Worm (Caenorhabditis elegans) whole organism, mixed stage, embryonic: ENCODE data around the gene nhr-66.
A peak's percentile ranks its signal among the peaks of the same experiment; 100 is the strongest.

Source experiments
- M03D4.4 ChIP-seq: sonication (generic microtip); optimal IDR thresholded peaks from 2 replicates; lab custom pipeline; 2017; ENCODE audit warnings: mild to moderate bottlenecking, missing genetic modification characterization, missing compliant biosample characterization
- bed-3 ChIP-seq: fragments of 200-800 bp; sonication (Bioruptor generic); optimal IDR thresholded peaks from 3 replicates; lab custom pipeline; 2018; ENCODE audit warnings: mild to moderate bottlenecking, missing genetic modification characterization, moderate library complexity, missing compliant biosample characterization
- blmp-1 ChIP-seq: fragments of 150-350 bp; optimal IDR thresholded peaks from 2 replicates; lab custom pipeline; 2014; ENCODE audit warnings: missing biosample characterization, missing genetic modification characterization
- ceh-83 ChIP-seq: fragments of 200-800 bp; sonication (Bioruptor generic); optimal IDR thresholded peaks from 2 replicates; lab custom pipeline; 2018; ENCODE audit warnings: mild to moderate bottlenecking, missing genetic modification characterization, missing compliant biosample characterization
- ces-1 ChIP-seq: fragments of 150-350 bp; optimal IDR thresholded peaks from 2 replicates; lab custom pipeline; 2014; ENCODE audit warnings: missing biosample characterization, missing genetic modification reagents, missing genetic modification characterization
- cnd-1 ChIP-seq: fragments of 200-800 bp; sonication (Bioruptor generic); optimal IDR thresholded peaks from 2 replicates; lab custom pipeline; 2018; ENCODE audit warnings: mild to moderate bottlenecking, missing genetic modification characterization, missing compliant biosample characterization
- elt-1 ChIP-seq: sonication (generic microtip); optimal IDR thresholded peaks from 2 replicates; lab custom pipeline; 2017; ENCODE audit warnings: missing genetic modification characterization, mild to moderate bottlenecking, missing compliant biosample characterization, antibody characterized with exemption, moderate library complexity, borderline replicate concordance; ENCODE audit not compliant: insufficient read depth
- elt-3 ChIP-seq: fragments of 150-350 bp; optimal IDR thresholded peaks from 2 replicates; lab custom pipeline; 2014; ENCODE audit warnings: missing biosample characterization, missing genetic modification characterization
- flh-1 ChIP-seq: fragments of 200-800 bp; sonication (Bioruptor generic); optimal IDR thresholded peaks from 2 replicates; lab custom pipeline; 2018; ENCODE audit warnings: mild to moderate bottlenecking, missing genetic modification characterization, moderate library complexity, missing compliant biosample characterization
- ham-2 ChIP-seq: fragments of 200-800 bp; sonication (Bioruptor generic); optimal IDR thresholded peaks from 2 replicates; lab custom pipeline; 2018; ENCODE audit warnings: mild to moderate bottlenecking, missing genetic modification characterization, missing compliant biosample characterization
- hlh-1 ChIP-seq: fragments of 150-350 bp; optimal IDR thresholded peaks from 2 replicates; lab custom pipeline; 2014; ENCODE audit warnings: missing biosample characterization, missing genetic modification reagents, missing genetic modification characterization
- lin-13 ChIP-seq: fragments of 150-350 bp; optimal IDR thresholded peaks from 2 replicates; lab custom pipeline; 2014; ENCODE audit warnings: missing biosample characterization, missing genetic modification characterization
- lin-32 ChIP-seq: fragments of 200-800 bp; sonication (Bioruptor generic); optimal IDR thresholded peaks from 2 replicates; lab custom pipeline; 2018; ENCODE audit warnings: mild to moderate bottlenecking, missing genetic modification characterization, missing compliant biosample characterization
- lsy-2 ChIP-seq: fragments of 150-350 bp; optimal IDR thresholded peaks from 2 replicates; lab custom pipeline; 2014; ENCODE audit warnings: missing biosample characterization, missing genetic modification characterization
- mep-1 ChIP-seq: fragments of 150-350 bp; optimal IDR thresholded peaks from 2 replicates; lab custom pipeline; 2017; ENCODE audit warnings: missing biosample characterization, missing genetic modification reagents, missing genetic modification characterization, inconsistent platforms
- mls-2 ChIP-seq: sonication (generic microtip); optimal IDR thresholded peaks from 2 replicates; lab custom pipeline; 2016; ENCODE audit warnings: mild to moderate bottlenecking, missing genetic modification characterization, moderate library complexity, missing compliant biosample characterization
- nhr-12 ChIP-seq: fragments of 150-350 bp; optimal IDR thresholded peaks from 2 replicates; lab custom pipeline; 2014; ENCODE audit warnings: missing biosample characterization, missing genetic modification characterization
- nhr-237 ChIP-seq: fragments of 150-350 bp; optimal IDR thresholded peaks from 2 replicates; lab custom pipeline; 2014; ENCODE audit warnings: missing biosample characterization, missing genetic modification characterization
- nhr-28 ChIP-seq: fragments of 150-350 bp; optimal IDR thresholded peaks from 2 replicates; lab custom pipeline; 2014; ENCODE audit warnings: missing biosample characterization, missing genetic modification characterization
- pha-4 ChIP-seq: fragments of 150-350 bp; optimal IDR thresholded peaks from 2 replicates; lab custom pipeline; 2018; ENCODE audit warnings: missing biosample characterization, missing genetic modification reagents, missing genetic modification characterization
- sem-2 ChIP-seq: fragments of 200-800 bp; sonication (Bioruptor generic); optimal IDR thresholded peaks from 2 replicates; lab custom pipeline; 2018; ENCODE audit warnings: mild to moderate bottlenecking, missing genetic modification characterization, missing compliant biosample characterization
- sptf-1 ChIP-seq: sonication (generic microtip); optimal IDR thresholded peaks from 2 replicates; lab custom pipeline; 2017; ENCODE audit warnings: mild to moderate bottlenecking, missing genetic modification characterization, moderate library complexity, missing compliant biosample characterization
- unc-120 ChIP-seq: sonication (generic microtip); optimal IDR thresholded peaks from 2 replicates; lab custom pipeline; 2017; ENCODE audit warnings: missing genetic modification characterization, missing compliant biosample characterization; ENCODE audit not compliant: poor library complexity, severe bottlenecking
- unc-62 ChIP-seq: fragments of 150-350 bp; optimal IDR thresholded peaks from 2 replicates; lab custom pipeline; 2014; ENCODE audit warnings: missing biosample characterization, missing genetic modification reagents, missing genetic modification characterization
- zip-8 ChIP-seq: fragments of 150-350 bp; optimal IDR thresholded peaks from 2 replicates; lab custom pipeline; 2014; ENCODE audit warnings: missing biosample characterization, missing genetic modification characterization
- ztf-11 ChIP-seq: fragments of 150-350 bp; optimal IDR thresholded peaks from 2 replicates; lab custom pipeline; 2014; ENCODE audit warnings: missing biosample characterization, missing genetic modification characterization

Gene nhr-66

ce11 chrIV:8235114-8235686 lies 1.2 kb downstream of the nhr-66 start:
- TF ChIP-seq unc-62 (GFP tag; lab: Kevin White, UChicago) (no peak), hlh-1 (tag; lab: Kevin White, UChicago) (peak; percentile 31)
- TF ChIP-seq, all 35 proteins: peak for 1

- TF ChIP-seq unc-120 (tag; lab: Kevin White, UChicago) (no peak), lsy-2 (tag; lab: Kevin White, UChicago) (no peak), nhr-237 (no peak), pha-4 (tag; lab: Kevin White, UChicago) (no peak), unc-62 (GFP tag; lab: Kevin White, UChicago) (no peak), sptf-1 (tag; lab: Kevin White, UChicago) (no peak), bed-3 (GFP tag; lab: Kevin White, UChicago) (no peak), ceh-83 (no peak), lin-13 (tag; lab: Kevin White, UChicago) (no peak), elt-3 (tag; lab: Kevin White, UChicago) (no peak)
These were observed 2.3 kb downstream of the nhr-66 start for ce11 chrIV:8234088-8234496.

ce11 chrIV:8233268-8233667 lies 3.1 kb downstream of the nhr-66 start:
- peak; percentile 36 for TF ChIP-seq blmp-1
- no peak for TF ChIP-seq nhr-237

- TF ChIP-seq flh-1 (no peak), ces-1 (peak; percentile 23)
These were observed 4.0 kb downstream of the nhr-66 start for ce11 chrIV:8232428-8232827.

- TF ChIP-seq nhr-28 (tag; lab: Kevin White, UChicago) (no peak), elt-1 (tag; lab: Kevin White, UChicago) (no peak), M03D4.4 (tag; lab: Kevin White, UChicago) (no peak), lin-13 (tag; lab: Kevin White, UChicago) (no peak), cnd-1 (tag; lab: Kevin White, UChicago) (no peak), ztf-11 (no peak), ham-2 (GFP tag; lab: Kevin White, UChicago) (peak; percentile 39), hlh-1 (tag; lab: Kevin White, UChicago) (peak; percentile 63), flh-1 (no peak), unc-120 (tag; lab: Kevin White, UChicago) (peak; percentile 65), unc-62 (GFP tag; lab: Kevin White, UChicago) (peak; percentile 14), nhr-237 (no peak), pha-4 (tag; lab: Kevin White, UChicago) (peak; percentile 41)
These were observed 6.9 kb downstream of the nhr-66 start for ce11 chrIV:8229523-8229922.

ce11 chrIV:8226474-8226873 lies 9.9 kb downstream of the nhr-66 start:
- no peak for TF ChIP-seq unc-62 (GFP tag; lab: Kevin White, UChicago)
- no peak for TF ChIP-seq mep-1 (tag; lab: Kevin White, UChicago)
- no peak for TF ChIP-seq mls-2 (tag; lab: Kevin White, UChicago)
- TF ChIP-seq lsy-2 (tag; lab: Kevin White, UChicago): no peak
- TF ChIP-seq pha-4 (tag; lab: Kevin White, UChicago): no peak
- no peak for TF ChIP-seq blmp-1
- no peak for TF ChIP-seq nhr-12 (tag; lab: Kevin White, UChicago)
- TF ChIP-seq flh-1: no peak
- no peak for TF ChIP-seq cnd-1 (tag; lab: Kevin White, UChicago)
- TF ChIP-seq sptf-1 (tag; lab: Kevin White, UChicago): no peak
- TF ChIP-seq sem-2 (GFP tag; lab: Kevin White, UChicago): no peak
- TF ChIP-seq zip-8 (tag; lab: Kevin White, UChicago): no peak
- TF ChIP-seq ham-2 (GFP tag; lab: Kevin White, UChicago): no peak
- TF ChIP-seq nhr-28 (tag; lab: Kevin White, UChicago): no peak
- no peak for TF ChIP-seq lin-32 (GFP tag; lab: Kevin White, UChicago)
- no peak for TF ChIP-seq ztf-11
- TF ChIP-seq hlh-1 (tag; lab: Kevin White, UChicago): no peak
- no peak for TF ChIP-seq M03D4.4 (tag; lab: Kevin White, UChicago)

ce11 chrIV:8225357-8225756 lies 11.0 kb downstream of the nhr-66 start, which contains the start of gene serp-1.2:
Gene serp-1.2, plus strand, starts transcription at chrIV:8225674.
- TF ChIP-seq ham-2 (GFP tag; lab: Kevin White, UChicago): no peak
- TF ChIP-seq ztf-11: no peak
